Fruit fly (Drosophila melanogaster) whole organism: ENCODE results near the gene Lcp65Af.

Source experiments
- CG8478 ChIP-seq: fragments of >200 bp; optimal IDR thresholded peaks from 2 replicates; lab custom pipeline; 2018; ENCODE audit warnings: inconsistent platforms
- Dll ChIP-seq: fragments of >200 bp; optimal IDR thresholded peaks from 2 replicates; lab custom pipeline; 2017
- EcR ChIP-seq, 2 experiments: fragments of >200 bp; optimal IDR thresholded peaks; 2 replicates each; lab custom pipeline; 2017; ENCODE audit warnings: missing biosample characterization in 2 of 2, missing genetic modification characterization in 2 of 2, missing genetic modification reagents in 2 of 2
- pan ChIP-seq: fragments of >200 bp; optimal IDR thresholded peaks from 2 replicates; lab custom pipeline; 2017
- psq ChIP-seq: fragments of >200 bp; optimal IDR thresholded peaks from 2 replicates; lab custom pipeline; 2017
- usp ChIP-seq: fragments of >200 bp; optimal IDR thresholded peaks from 2 replicates; lab custom pipeline; 2017; ENCODE audit warnings: missing biosample characterization, missing genetic modification characterization, mixed read lengths

The Lcp65Af gene

DNA sequence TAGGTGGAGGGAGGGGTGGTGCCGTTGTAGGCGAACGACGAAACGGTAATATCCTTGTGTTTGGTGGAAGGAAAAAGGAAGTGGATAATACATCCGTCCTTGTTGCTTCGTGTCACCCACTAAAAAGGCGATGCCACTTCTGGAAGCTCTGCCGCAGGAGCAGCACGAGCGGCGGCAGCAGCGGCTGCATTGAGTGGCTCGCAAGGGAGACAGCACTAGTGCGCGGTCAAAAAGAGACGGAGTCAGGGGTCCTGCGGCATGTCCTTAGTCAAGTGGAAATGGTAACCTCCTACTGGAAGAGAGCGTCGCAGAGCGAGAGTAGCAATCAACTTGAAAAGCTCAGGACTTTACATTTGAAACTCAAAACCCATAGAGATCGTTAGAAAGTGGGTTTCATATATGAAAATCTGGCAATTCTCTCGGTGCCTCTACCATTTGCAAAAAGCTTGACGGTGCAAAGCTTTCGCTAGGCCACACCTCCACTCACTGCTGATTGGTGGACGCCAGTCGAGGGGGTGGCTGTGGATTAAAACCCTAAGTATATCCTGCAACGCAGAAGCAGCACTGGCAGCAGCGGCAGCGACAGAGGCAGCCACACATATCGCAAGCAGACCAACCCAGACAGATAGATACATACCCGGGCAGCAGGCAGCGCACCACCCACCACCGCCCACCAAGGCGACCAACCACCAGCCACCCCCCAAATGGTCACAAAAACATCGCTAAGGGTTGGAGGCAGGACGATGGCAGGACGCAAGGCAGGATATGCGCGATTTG lies 25.7 kb downstream of the Lcp65Af start:
- TF ChIP-seq pan (lab: Kevin White, UChicago) = no peak
- TF ChIP-seq CG8478 = no peak
- TF ChIP-seq psq = no peak
- TF ChIP-seq EcR (GFP tag; optimal IDR thresholded peaks at IDR 0.05; lab: Kevin White, UChicago) = no peak
- TF ChIP-seq usp (GFP tag; lab: Kevin White, UChicago) = no peak
- TF ChIP-seq Dll (lab: Kevin White, UChicago) = no peak

dm6 chr3L:6108264-6109060 lies 28.1 kb downstream of the Lcp65Af start:
- TF ChIP-seq Dll (lab: Kevin White, UChicago) (no peak), CG8478 (no peak), EcR (GFP tag; optimal IDR thresholded peaks at IDR 0.05; lab: Kevin White, UChicago) (no peak), psq (no peak), usp (GFP tag; lab: Kevin White, UChicago) (no peak), pan (lab: Kevin White, UChicago) (no peak)

DNA sequence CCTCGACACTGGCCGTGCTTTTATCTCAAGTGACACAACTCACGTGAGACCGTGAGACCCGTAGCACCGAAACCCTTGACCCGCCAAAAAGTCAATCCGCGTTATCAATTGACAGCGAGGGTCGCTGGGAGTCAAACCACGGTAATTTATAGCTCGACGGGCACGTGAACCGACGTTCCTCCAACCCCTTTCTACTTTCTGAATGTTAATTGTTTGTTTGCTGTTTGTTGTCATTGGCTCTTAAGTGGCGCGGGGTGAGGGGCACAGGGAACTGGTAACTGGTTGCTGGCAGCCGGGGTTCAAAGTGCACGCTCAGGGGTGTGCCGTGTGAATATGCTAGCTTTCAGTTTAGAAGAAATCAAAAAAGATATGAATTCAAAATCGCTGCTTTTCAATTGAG lies 29.9 kb downstream of the Lcp65Af start:
- TF ChIP-seq psq (no peak), usp (GFP tag; lab: Kevin White, UChicago) (no peak), Dll (lab: Kevin White, UChicago) (no peak), CG8478 (no peak), EcR (GFP tag; optimal IDR thresholded peaks at IDR 0.05; lab: Kevin White, UChicago) (no peak), pan (lab: Kevin White, UChicago) (no peak)

- no peak for TF ChIP-seq Dll (lab: Kevin White, UChicago)
- TF ChIP-seq usp (GFP tag; lab: Kevin White, UChicago) = no peak
- TF ChIP-seq CG8478 = no peak
- no peak for TF ChIP-seq pan (lab: Kevin White, UChicago)
- TF ChIP-seq psq = no peak
- no peak for TF ChIP-seq EcR (GFP tag; optimal IDR thresholded peaks at IDR 0.05; lab: Kevin White, UChicago)
Measured at dm6 chr3L:6105435-6105834, 31.2 kb downstream of the Lcp65Af start.

- TF ChIP-seq psq (no peak), Dll (lab: Kevin White, UChicago) (no peak)
Measured at dm6 chr3L:6104551-6104950, 32.0 kb downstream of the Lcp65Af start.

DNA sequence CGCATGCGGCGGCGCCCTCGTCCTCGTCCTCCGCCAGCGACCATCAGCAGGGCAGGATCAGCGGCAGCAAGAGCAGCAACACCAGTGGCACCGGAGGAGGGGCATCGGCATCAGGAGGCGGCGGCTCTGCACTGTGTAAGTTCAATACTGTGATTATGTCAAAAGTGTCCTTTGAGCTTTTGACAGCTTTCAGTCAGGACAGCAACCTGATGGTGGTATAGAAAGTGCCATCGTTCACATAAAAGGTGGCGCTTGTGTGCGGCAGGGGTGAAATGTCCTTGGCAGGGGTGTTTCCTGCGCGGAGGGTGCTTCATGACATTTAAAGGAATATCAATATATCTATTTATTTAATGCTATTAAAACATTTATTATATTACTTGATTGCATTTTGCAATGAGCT lies 32.9 kb downstream of the Lcp65Af start:
- no peak for TF ChIP-seq EcR (GFP tag; optimal IDR thresholded peaks at IDR 0.05; lab: Kevin White, UChicago)
- no peak for TF ChIP-seq pan (lab: Kevin White, UChicago)
- no peak for TF ChIP-seq CG8478
- no peak for TF ChIP-seq usp (GFP tag; lab: Kevin White, UChicago)
- no peak for TF ChIP-seq Dll (lab: Kevin White, UChicago)

- no peak for TF ChIP-seq EcR (GFP tag; optimal IDR thresholded peaks at IDR 0.05; lab: Kevin White, UChicago)
- no peak for TF ChIP-seq CG8478
- no peak for TF ChIP-seq pan (lab: Kevin White, UChicago)
- TF ChIP-seq psq = no peak
- no peak for TF ChIP-seq Dll (lab: Kevin White, UChicago)
- TF ChIP-seq usp (GFP tag; lab: Kevin White, UChicago) = no peak
Measured at dm6 chr3L:6097270-6097669, 39.3 kb downstream of the Lcp65Af start, which contains the start of gene Ets65A. TSS of gene Ets65A (plus strand) at chr3L:6097617.

- TF ChIP-seq Dll (lab: Kevin White, UChicago) = no peak
- TF ChIP-seq psq = no peak
- TF ChIP-seq CG8478 = no peak
- no peak for TF ChIP-seq pan (lab: Kevin White, UChicago)
- TF ChIP-seq EcR (GFP tag; optimal IDR thresholded peaks at IDR 0.05; lab: Kevin White, UChicago) = no peak
- TF ChIP-seq usp (GFP tag; lab: Kevin White, UChicago) = no peak
Measured at dm6 chr3L:6094697-6095096, 41.9 kb downstream of the Lcp65Af start, which contains the start of the genes CG10467 and loj. TSS of gene CG10467 (minus strand) at chr3L:6094747. TSS of gene loj (plus strand) at chr3L:6094987.

- TF ChIP-seq psq (no peak), usp (GFP tag; lab: Kevin White, UChicago) (no peak), Dll (lab: Kevin White, UChicago) (no peak), EcR (GFP tag; optimal IDR thresholded peaks at IDR 0.05; lab: Kevin White, UChicago) (no peak)
Measured at dm6 chr3L:6093213-6093612, 43.4 kb downstream of the Lcp65Af start, which contains the start of gene CG10469. TSS of gene CG10469 (minus strand) at chr3L:6093313.
